Fruit fly (Drosophila melanogaster) whole organism, embryonic: ENCODE results near the gene CG6094.
A peak's percentile ranks its signal among the peaks of the same experiment; 100 is the strongest.

Experiments used
- BEAF-32 ChIP-seq: fragments of 200-800 bp; sonication (Bioruptor generic); optimal IDR thresholded peaks from 3 replicates; lab custom pipeline; 2017; ENCODE audit warnings: missing biosample characterization, missing genetic modification characterization, mild to moderate bottlenecking, moderate library complexity, missing genetic modification reagents
- CG10267 ChIP-seq: fragments of 200-800 bp; sonication (Bioruptor generic); optimal IDR thresholded peaks from 2 replicates; lab custom pipeline; 2018; ENCODE audit warnings: missing biosample characterization, mild to moderate bottlenecking, missing genetic modification characterization, moderate library complexity
- CG10462 ChIP-seq: fragments of 200-800 bp; sonication (Bioruptor generic); optimal IDR thresholded peaks from 2 replicates; lab custom pipeline; 2016; ENCODE audit warnings: missing biosample characterization, missing genetic modification characterization
- CG12659 ChIP-seq: fragments of 200-800 bp; sonication (Bioruptor generic); optimal IDR thresholded peaks from 3 replicates; lab custom pipeline; 2017; ENCODE audit warnings: mild to moderate bottlenecking, missing biosample characterization, missing genetic modification reagents, missing genetic modification characterization
- CG13894 ChIP-seq: fragments of 200-800 bp; sonication (Bioruptor generic); optimal IDR thresholded peaks from 3 replicates; lab custom pipeline; 2018; ENCODE audit warnings: missing biosample characterization, mild to moderate bottlenecking, missing genetic modification characterization, moderate library complexity
- CG14710 ChIP-seq: fragments of 200-800 bp; sonication (Bioruptor generic); optimal IDR thresholded peaks from 3 replicates; lab custom pipeline; 2019; ENCODE audit warnings: missing biosample characterization, mild to moderate bottlenecking, missing genetic modification characterization, moderate library complexity
- CG15514 ChIP-seq: fragments of 200-800 bp; sonication (Bioruptor generic); optimal IDR thresholded peaks from 3 replicates; lab custom pipeline; 2017; ENCODE audit warnings: missing biosample characterization, missing genetic modification characterization, mild to moderate bottlenecking, moderate library complexity, missing genetic modification reagents
- CG1603 ChIP-seq: fragments of 200-800 bp; sonication (Bioruptor generic); optimal IDR thresholded peaks from 2 replicates; lab custom pipeline; 2019; ENCODE audit warnings: missing biosample characterization, mild to moderate bottlenecking, missing genetic modification characterization, moderate library complexity
- CG17186 ChIP-seq: fragments of 200-800 bp; sonication (Bioruptor generic); optimal IDR thresholded peaks from 3 replicates; lab custom pipeline; 2017; ENCODE audit warnings: missing biosample characterization, missing genetic modification reagents, missing genetic modification characterization
- CG17361 ChIP-seq: fragments of 200-800 bp; sonication (Bioruptor generic); IDR thresholded peaks from 3 replicates; pipeline ENCODE4 v1.3.6; 2022; ENCODE audit warnings: missing biosample characterization, missing genetic modification characterization
- CG18599 ChIP-seq: fragments of 200-800 bp; sonication (Bioruptor generic); optimal IDR thresholded peaks from 3 replicates; lab custom pipeline; 2017; ENCODE audit warnings: missing biosample characterization, missing genetic modification characterization, mild to moderate bottlenecking, moderate library complexity, missing genetic modification reagents
- CG2116 ChIP-seq: fragments of 200-800 bp; sonication (Bioruptor generic); optimal IDR thresholded peaks from 3 replicates; lab custom pipeline; 2018; ENCODE audit warnings: missing biosample characterization, mild to moderate bottlenecking, missing genetic modification characterization
- CG2129 ChIP-seq: fragments of 200-800 bp; sonication (Bioruptor generic); IDR thresholded peaks from 2 replicates; pipeline ENCODE4 v1.3.6; 2022; ENCODE audit warnings: missing biosample characterization, missing genetic modification characterization; ENCODE audit not compliant: partially characterized antibody
- CG2202 ChIP-seq: fragments of 200-800 bp; sonication (Bioruptor generic); optimal IDR thresholded peaks from 2 replicates; lab custom pipeline; 2018; ENCODE audit warnings: missing biosample characterization, mild to moderate bottlenecking, missing genetic modification characterization
- CG2889 ChIP-seq: fragments of 200-800 bp; sonication (Bioruptor generic); IDR thresholded peaks from 3 replicates; pipeline ENCODE4 v1.3.6; 2022; ENCODE audit warnings: missing biosample characterization, missing genetic modification characterization
- CG34224 ChIP-seq: fragments of 200-800 bp; sonication (Bioruptor generic); IDR thresholded peaks from 3 replicates; pipeline ENCODE4 v1.3.6; 2022; ENCODE audit warnings: missing biosample characterization, missing genetic modification characterization; ENCODE audit not compliant: partially characterized antibody
- CG3847 ChIP-seq: fragments of 200-800 bp; sonication (Bioruptor generic); IDR thresholded peaks from 2 replicates; pipeline ENCODE4 v1.3.6; 2022; ENCODE audit warnings: missing biosample characterization, missing genetic modification characterization
- CG6791 ChIP-seq: fragments of 200-800 bp; sonication (Bioruptor generic); IDR thresholded peaks from 3 replicates; pipeline ENCODE4 v1.3.6; 2022; ENCODE audit warnings: missing biosample characterization, missing genetic modification characterization; ENCODE audit not compliant: partially characterized antibody
- Dref ChIP-seq: fragments of 200-800 bp; sonication (Bioruptor generic); IDR thresholded peaks from 2 replicates; pipeline ENCODE4 v1.3.6; 2022; ENCODE audit warnings: missing biosample characterization, missing genetic modification characterization
- E2f2 ChIP-seq: fragments of 200-800 bp; sonication (Bioruptor generic); IDR thresholded peaks from 2 replicates; pipeline ENCODE4 v1.3.6; 2022; ENCODE audit warnings: missing biosample characterization, missing genetic modification characterization
- Ets65A ChIP-seq: fragments of 200-800 bp; sonication (Bioruptor generic); peaks from one replicate; lab custom pipeline; 2016; ENCODE audit warnings: missing biosample characterization, missing genetic modification characterization
- Ets97D ChIP-seq: fragments of 200-800 bp; sonication (Bioruptor generic); optimal IDR thresholded peaks from 3 replicates; lab custom pipeline; 2016; ENCODE audit warnings: missing biosample characterization, missing genetic modification characterization
- Fer1 ChIP-seq: fragments of 200-800 bp; sonication (Bioruptor generic); optimal IDR thresholded peaks from 2 replicates; lab custom pipeline; 2017; ENCODE audit warnings: missing biosample characterization, mild to moderate bottlenecking, missing genetic modification characterization
- GATAe ChIP-seq: fragments of 200-800 bp; sonication (Bioruptor generic); conservative IDR thresholded peaks from 2 replicates; pipeline ENCODE4 v1.3.6; 2022; ENCODE audit warnings: missing biosample characterization, missing genetic modification characterization
- HHEX ChIP-seq: fragments of 200-800 bp; sonication (Bioruptor generic); optimal IDR thresholded peaks from 3 replicates; lab custom pipeline; 2017; ENCODE audit warnings: missing biosample characterization, mild to moderate bottlenecking, missing genetic modification characterization, missing genetic modification reagents
- HmgZ ChIP-seq: fragments of 200-800 bp; sonication (Bioruptor generic); optimal IDR thresholded peaks from 2 replicates; lab custom pipeline; 2018; ENCODE audit warnings: missing biosample characterization, mild to moderate bottlenecking, missing genetic modification characterization
- MBD-R2 ChIP-seq: fragments of 200-800 bp; sonication (Bioruptor generic); IDR thresholded peaks from 2 replicates; pipeline ENCODE4 v1.3.6; 2022; ENCODE audit warnings: missing biosample characterization, missing genetic modification characterization
- MESR4 ChIP-seq: fragments of 200-800 bp; sonication (Bioruptor generic); optimal IDR thresholded peaks from 2 replicates; lab custom pipeline; 2018; ENCODE audit warnings: missing biosample characterization, mild to moderate bottlenecking, missing genetic modification characterization, moderate library complexity
- Myb ChIP-seq: fragments of 200-800 bp; sonication (Bioruptor generic); optimal IDR thresholded peaks from 2 replicates; lab custom pipeline; 2016; ENCODE audit warnings: missing biosample characterization, missing genetic modification characterization
- Scr ChIP-seq: fragments of 200-800 bp; sonication (Bioruptor generic); IDR thresholded peaks from 2 replicates; pipeline ENCODE4 v1.3.6; 2022; ENCODE audit warnings: missing biosample characterization, missing genetic modification characterization; ENCODE audit not compliant: partially characterized antibody
- Six4 ChIP-seq: fragments of 200-800 bp; sonication (Bioruptor generic); optimal IDR thresholded peaks from 2 replicates; lab custom pipeline; 2016; ENCODE audit warnings: missing biosample characterization, missing genetic modification characterization
- Sry-δ ChIP-seq: fragments of 200-800 bp; sonication (Bioruptor generic); optimal IDR thresholded peaks from 2 replicates; lab custom pipeline; 2016; ENCODE audit warnings: missing biosample characterization, missing genetic modification characterization
- Ssrp ChIP-seq: fragments of 200-800 bp; sonication (Bioruptor generic); optimal IDR thresholded peaks from 2 replicates; lab custom pipeline; 2018; ENCODE audit warnings: missing biosample characterization, mild to moderate bottlenecking, missing genetic modification characterization, moderate library complexity
- Vsx1 ChIP-seq: fragments of 200-800 bp; sonication (Bioruptor generic); optimal IDR thresholded peaks from 2 replicates; lab custom pipeline; 2017; ENCODE audit warnings: missing biosample characterization, mild to moderate bottlenecking, missing genetic modification characterization, missing genetic modification reagents
- ase ChIP-seq: fragments of 200-800 bp; sonication (Bioruptor generic); IDR thresholded peaks from 3 replicates; pipeline ENCODE4 v1.3.6; 2022; ENCODE audit warnings: missing biosample characterization, missing genetic modification characterization
- bigmax ChIP-seq: fragments of 200-800 bp; sonication (Bioruptor generic); optimal IDR thresholded peaks from 2 replicates; lab custom pipeline; 2018; ENCODE audit warnings: missing biosample characterization, mild to moderate bottlenecking, missing genetic modification characterization
- ci ChIP-seq: fragments of 200-800 bp; sonication (Bioruptor generic); IDR thresholded peaks from 3 replicates; pipeline ENCODE4 v1.3.6; 2022; ENCODE audit warnings: missing biosample characterization, missing genetic modification characterization
- dm ChIP-seq: fragments of 200-800 bp; sonication (Bioruptor generic); optimal IDR thresholded peaks from 3 replicates; lab custom pipeline; 2016; ENCODE audit warnings: missing biosample characterization, missing genetic modification characterization
- dpn ChIP-seq, 2 experiments: fragments of 200-800 bp; sonication (Bioruptor generic); optimal IDR thresholded peaks; 3 replicates each; lab custom pipeline; 2016; ENCODE audit warnings: missing biosample characterization in 2 of 2, missing genetic modification characterization in 2 of 2
- exex ChIP-seq: fragments of 200-800 bp; sonication (Bioruptor generic); optimal IDR thresholded peaks from 4 replicates; lab custom pipeline; 2018; ENCODE audit warnings: missing biosample characterization, mild to moderate bottlenecking, missing genetic modification characterization, moderate library complexity
- knrl ChIP-seq: fragments of 200-800 bp; sonication (Bioruptor generic); IDR thresholded peaks from 3 replicates; pipeline ENCODE4 v1.3.6; 2022; ENCODE audit warnings: missing biosample characterization, missing genetic modification characterization; ENCODE audit not compliant: partially characterized antibody
- luna ChIP-seq: fragments of 200-800 bp; sonication (Bioruptor generic); optimal IDR thresholded peaks from 2 replicates; lab custom pipeline; 2016; ENCODE audit warnings: missing biosample characterization, missing genetic modification characterization
- nau ChIP-seq: fragments of 200-800 bp; sonication (Bioruptor generic); optimal IDR thresholded peaks from 3 replicates; lab custom pipeline; 2017; ENCODE audit warnings: missing biosample characterization, mild to moderate bottlenecking, missing genetic modification characterization, missing genetic modification reagents
- nom ChIP-seq: fragments of 200-800 bp; sonication (Bioruptor generic); optimal IDR thresholded peaks from 2 replicates; lab custom pipeline; 2017; ENCODE audit warnings: missing biosample characterization, missing genetic modification characterization, mild to moderate bottlenecking, moderate library complexity, missing genetic modification reagents
- stwl ChIP-seq: fragments of 200-800 bp; sonication (Bioruptor generic); optimal IDR thresholded peaks from 3 replicates; lab custom pipeline; 2018; ENCODE audit warnings: missing biosample characterization, mild to moderate bottlenecking, missing genetic modification characterization, moderate library complexity
- wek ChIP-seq: fragments of 200-800 bp; sonication (Bioruptor generic); optimal IDR thresholded peaks from 3 replicates; lab custom pipeline; 2018; ENCODE audit warnings: missing biosample characterization, mild to moderate bottlenecking, missing genetic modification characterization, moderate library complexity
- z ChIP-seq: fragments of 200-800 bp; sonication (Bioruptor generic); IDR thresholded peaks from 3 replicates; pipeline ENCODE4 v1.3.6; 2022; ENCODE audit warnings: missing biosample characterization, missing genetic modification characterization
- zen2 ChIP-seq: fragments of 200-800 bp; sonication (Bioruptor generic); IDR thresholded peaks from 3 replicates; pipeline ENCODE4 v1.3.6; 2022; ENCODE audit warnings: missing biosample characterization, missing genetic modification characterization; ENCODE audit not compliant: partially characterized antibody

The CG6094 gene

dm6 chr2L:10479859-10480258, 27.0 kb upstream of the CG6094 start (continued):
- TF ChIP-seq HHEX (GFP tag; lab: Kevin White, UChicago) = no peak
- TF ChIP-seq CG12659 = peak; percentile 14
- peak; percentile 75 for TF ChIP-seq stwl (tag; lab: Kevin White, UChicago)
- peak; percentile 91 for TF ChIP-seq bigmax (GFP tag; lab: Kevin White, UChicago)
- TF ChIP-seq Six4 = no peak
- peak; percentile 39 for TF ChIP-seq CG2116 (GFP tag; lab: Kevin White, UChicago)
- peak; percentile 30 for TF ChIP-seq CG14710 (tag; lab: Kevin White, UChicago)
- TF ChIP-seq ci (GFP tag; lab: Robert Waterston, UW) = 0 out of 3 replicates have a peak, but pooled peaks have one; percentile 28
- peak; percentile 52 for TF ChIP-seq CG1603 (tag; lab: Kevin White, UChicago)
- peak; percentile 63 for TF ChIP-seq BEAF-32 (GFP tag; lab: Kevin White, UChicago)
- TF ChIP-seq CG6791 (GFP tag; lab: Robert Waterston, UW) = peak; percentile 42; the same call in 1 of the 3 replicates
- peak; percentile 75 for TF ChIP-seq exex (tag; lab: Kevin White, UChicago)
- TF ChIP-seq nau (GFP tag; lab: Kevin White, UChicago) = peak; percentile 31
- TF ChIP-seq HmgZ (tag; lab: Kevin White, UChicago) = peak; percentile 26
- TF ChIP-seq Ets97D (GFP tag; lab: Kevin White, UChicago) = peak; percentile 18
- peak; percentile 1 for TF ChIP-seq CG10267 (tag; lab: Kevin White, UChicago)
- TF ChIP-seq CG15514 = peak; percentile 94
- TF ChIP-seq Scr (GFP tag; lab: Robert Waterston, UW) = peak; percentile 54; the same call in 1 of the 2 replicates
- no peak for TF ChIP-seq z
- TF ChIP-seq CG17361 (GFP tag; lab: Robert Waterston, UW) = no peak
- peak; percentile 2 for TF ChIP-seq nom (GFP tag; lab: Kevin White, UChicago)
- TF ChIP-seq Vsx1 = no peak
- TF ChIP-seq CG3847 (GFP tag; lab: Robert Waterston, UW) = 0 out of 2 replicates have a peak, but pooled peaks have one; percentile 17
- peak; percentile 66 for TF ChIP-seq GATAe (GFP tag; lab: Robert Waterston, UW)
- peak; percentile 55 for TF ChIP-seq Dref (GFP tag; lab: Robert Waterston, UW)
- TF ChIP-seq knrl (GFP tag; lab: Robert Waterston, UW) = peak; percentile 6; the same call in 1 of the 3 replicates
- peak; percentile 42 for TF ChIP-seq Ets65A (GFP tag; lab: Kevin White, UChicago)
- TF ChIP-seq dm (GFP tag; lab: Kevin White, UChicago) = no peak
- peak; percentile 34; the same call in 1 of the 2 replicates for TF ChIP-seq MBD-R2
- TF ChIP-seq wek (GFP tag; lab: Kevin White, UChicago) = peak; percentile 8
- no peak for TF ChIP-seq Ssrp

DNA sequence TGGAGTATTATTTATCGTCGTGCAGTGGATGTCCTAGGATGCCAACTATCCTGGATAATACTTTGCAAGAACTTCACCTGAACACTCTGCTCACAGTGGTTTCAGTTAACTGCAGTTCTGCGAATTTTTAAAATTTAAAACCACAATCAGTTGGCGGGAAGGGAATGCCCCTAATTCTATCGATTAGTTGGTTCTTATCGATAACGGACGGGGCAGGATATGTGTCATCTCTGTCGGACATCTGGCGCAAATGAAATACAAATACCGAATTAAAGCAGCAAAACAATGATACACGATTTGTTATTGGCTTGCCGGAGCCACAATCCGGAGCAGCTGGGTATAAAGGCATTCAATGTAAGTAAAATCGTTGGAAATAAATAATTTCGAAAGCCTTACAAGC, 23.8 kb upstream of the CG6094 start, which contains the start of gene Grip75:
Gene Grip75 (plus strand): TSS at position 223 of the 400 bp plus-strand sequence.
- TF ChIP-seq ase (GFP tag; lab: Robert Waterston, UW) = no peak
- no peak for TF ChIP-seq Ets97D (GFP tag; lab: Kevin White, UChicago)
- peak; percentile 94 for TF ChIP-seq E2f2 (GFP tag; lab: Robert Waterston, UW)
- TF ChIP-seq CG2129 = 0 out of 2 replicates have a peak, but pooled peaks have one; percentile 20
- peak; percentile 72 for TF ChIP-seq CG15514
- peak; percentile 86 for TF ChIP-seq Sry-δ
- no peak for TF ChIP-seq CG13894 (tag; lab: Kevin White, UChicago)
- peak; percentile 62 for TF ChIP-seq BEAF-32 (GFP tag; lab: Kevin White, UChicago)
- TF ChIP-seq MESR4 (GFP tag; lab: Kevin White, UChicago) = peak; percentile 27
- peak; percentile 4 for TF ChIP-seq CG17186 (GFP tag; lab: Kevin White, UChicago)
- no peak for TF ChIP-seq luna (GFP tag; lab: Kevin White, UChicago)
- no peak for TF ChIP-seq dpn (GFP tag; optimal IDR thresholded peaks at IDR 0.05; lab: Kevin White, UChicago)
- peak; percentile 53 for TF ChIP-seq stwl (tag; lab: Kevin White, UChicago)
- TF ChIP-seq CG10462 (GFP tag; lab: Kevin White, UChicago) = no peak
- TF ChIP-seq MBD-R2 = peak; percentile 59
- TF ChIP-seq Myb (GFP tag; lab: Kevin White, UChicago) = peak; percentile 49
- TF ChIP-seq CG2116 (GFP tag; lab: Kevin White, UChicago) = peak; percentile 41
- TF ChIP-seq CG18599 (GFP tag; lab: Kevin White, UChicago) = no peak
- no peak for TF ChIP-seq CG2202
- TF ChIP-seq zen2 (GFP tag; lab: Robert Waterston, UW) = peak; percentile 51; the same call in 2 of the 3 replicates
- TF ChIP-seq CG34224 = peak; percentile 66
- no peak for TF ChIP-seq CG2889 (GFP tag; lab: Robert Waterston, UW)
- TF ChIP-seq Fer1 = no peak
